Fruit fly (Drosophila melanogaster) whole organism, pupa: Measurements from ENCODE around the gene Sas-4.
A peak's percentile ranks its signal among the peaks of the same experiment; 100 is the strongest.

Experiments used
- CG10348 ChIP-seq: fragments of 200-800 bp; sonication (Bioruptor generic); IDR thresholded peaks from 2 replicates; pipeline ENCODE4 v1.3.6; 2022; ENCODE audit warnings: missing biosample characterization, missing genetic modification characterization
- CG12605 ChIP-seq: fragments of 200-800 bp; sonication (Bioruptor generic); IDR thresholded peaks from 2 replicates; pipeline ENCODE4 v1.3.6; 2022; ENCODE audit warnings: missing biosample characterization, missing genetic modification characterization
- CG13204 ChIP-seq: fragments of 200-800 bp; sonication (Bioruptor generic); optimal IDR thresholded peaks from 2 replicates; lab custom pipeline; 2018; ENCODE audit warnings: missing biosample characterization, mild to moderate bottlenecking, missing genetic modification characterization, moderate library complexity
- CG14655 ChIP-seq: fragments of 200-800 bp; sonication (Bioruptor generic); optimal IDR thresholded peaks from 3 replicates; lab custom pipeline; 2017; ENCODE audit warnings: mild to moderate bottlenecking, missing biosample characterization, missing genetic modification reagents, missing genetic modification characterization
- CG17806 ChIP-seq: fragments of 200-800 bp; sonication (Bioruptor generic); optimal IDR thresholded peaks from 2 replicates; lab custom pipeline; 2018; ENCODE audit warnings: missing biosample characterization, mild to moderate bottlenecking, missing genetic modification characterization, moderate library complexity
- CG8159 ChIP-seq: fragments of 200-800 bp; sonication (Bioruptor generic); optimal IDR thresholded peaks from 3 replicates; lab custom pipeline; 2018; ENCODE audit warnings: missing biosample characterization, mild to moderate bottlenecking, missing genetic modification characterization, moderate library complexity
- D1 ChIP-seq: fragments of 200-800 bp; sonication (Bioruptor generic); optimal IDR thresholded peaks from 2 replicates; lab custom pipeline; 2018; ENCODE audit warnings: missing biosample characterization, mild to moderate bottlenecking, missing genetic modification characterization, moderate library complexity
- EcR ChIP-seq: fragments of 200-800 bp; sonication (Bioruptor generic); optimal IDR thresholded peaks from 3 replicates; lab custom pipeline; 2019; ENCODE audit warnings: missing biosample characterization, missing genetic modification characterization, mild to moderate bottlenecking, moderate library complexity, missing genetic modification reagents
- Pif1B ChIP-seq: fragments of 200-800 bp; sonication (Bioruptor generic); optimal IDR thresholded peaks from 3 replicates; lab custom pipeline; 2016; ENCODE audit warnings: missing biosample characterization, missing genetic modification characterization
- Snoo ChIP-seq: fragments of 200-800 bp; sonication (Bioruptor generic); optimal IDR thresholded peaks from 3 replicates; lab custom pipeline; 2017; ENCODE audit warnings: missing biosample characterization, mild to moderate bottlenecking, missing genetic modification characterization, inconsistent platforms
- gl ChIP-seq: fragments of 200-800 bp; sonication (Bioruptor generic); optimal IDR thresholded peaks from 2 replicates; lab custom pipeline; 2018; ENCODE audit warnings: missing biosample characterization, mild to moderate bottlenecking, missing genetic modification characterization

- TF ChIP-seq EcR (GFP tag; lab: Kevin White, UChicago) = no peak
- peak; percentile 57 for TF ChIP-seq Snoo
- TF ChIP-seq gl (tag; lab: Kevin White, UChicago) = no peak
- peak; percentile 78 for TF ChIP-seq CG14655 (GFP tag; lab: Kevin White, UChicago)
- peak; percentile 71 for TF ChIP-seq CG8159 (tag; lab: Kevin White, UChicago)
- 0 out of 2 replicates have a peak, but pooled peaks have one; percentile 10 for TF ChIP-seq CG12605
- TF ChIP-seq CG13204 = no peak
- no peak for TF ChIP-seq CG10348 (GFP tag; lab: Robert Waterston, UW)
- TF ChIP-seq Pif1B (GFP tag; lab: Kevin White, UChicago) = peak; percentile 45
- TF ChIP-seq CG17806 (tag; lab: Kevin White, UChicago) = peak; percentile 59
- TF ChIP-seq D1 = no peak
Measured at dm6 chr3R:7124109-7124639, 27.0 kb upstream of the Sas-4 start, which contains the start of the genes Alh and CG10098.
